Worm (Caenorhabditis elegans): ENCODE measurements around the gene scav-4.

scav-4 gene

ce11 chrX:12981393-12981792 is at the start of gene scav-4:
Gene scav-4, plus strand, starts transcription at chrX:12981775.
- TF ChIP-seq dao-5 (tag; optimal IDR thresholded peaks at IDR 0.05) (no peak), him-1 (tag; optimal IDR thresholded peaks at IDR 0.05) (no peak), W03F9.2 (tag; optimal IDR thresholded peaks at IDR 0.05) (no peak)

- TF ChIP-seq dao-5 (tag; optimal IDR thresholded peaks at IDR 0.05) (no peak), W03F9.2 (tag; optimal IDR thresholded peaks at IDR 0.05) (no peak), him-1 (tag; optimal IDR thresholded peaks at IDR 0.05) (no peak)
Observed at ce11 chrX:12934768-12935167, 46.8 kb upstream of the scav-4 start, which contains the start of gene gmap-1. Gene gmap-1, minus strand, starts transcription at chrX:12934978.

- TF ChIP-seq him-1 (tag; optimal IDR thresholded peaks at IDR 0.05) (no peak), dao-5 (tag; optimal IDR thresholded peaks at IDR 0.05) (no peak), W03F9.2 (tag; optimal IDR thresholded peaks at IDR 0.05) (no peak)
Observed at ce11 chrX:12935694-12936093, 45.9 kb upstream of the scav-4 start.

- TF ChIP-seq him-1 (tag; optimal IDR thresholded peaks at IDR 0.05) (no peak), W03F9.2 (tag; optimal IDR thresholded peaks at IDR 0.05) (no peak), dao-5 (tag; optimal IDR thresholded peaks at IDR 0.05) (no peak)
Observed at ce11 chrX:12937521-12937920, 44.1 kb upstream of the scav-4 start.

ce11 chrX:12940811-12941210 is 40.8 kb upstream of the scav-4 start, which contains the start of gene gmap-3:
Gene gmap-3, minus strand, starts transcription at chrX:12940958.
- TF ChIP-seq him-1 (tag; optimal IDR thresholded peaks at IDR 0.05) (no peak), dao-5 (tag; optimal IDR thresholded peaks at IDR 0.05) (no peak), W03F9.2 (tag; optimal IDR thresholded peaks at IDR 0.05) (no peak)

ce11 chrX:12942296-12942695 is 39.3 kb upstream of the scav-4 start:
- no peak for TF ChIP-seq W03F9.2 (tag; optimal IDR thresholded peaks at IDR 0.05)
- no peak for TF ChIP-seq dao-5 (tag; optimal IDR thresholded peaks at IDR 0.05)
- no peak for TF ChIP-seq him-1 (tag; optimal IDR thresholded peaks at IDR 0.05)

- no peak for TF ChIP-seq W03F9.2 (tag; optimal IDR thresholded peaks at IDR 0.05)
- TF ChIP-seq dao-5 (tag; optimal IDR thresholded peaks at IDR 0.05) = no peak
- TF ChIP-seq him-1 (tag; optimal IDR thresholded peaks at IDR 0.05) = no peak
Observed at ce11 chrX:12943166-12943565, 38.4 kb upstream of the scav-4 start, which contains the start of gene gmap-2. Gene gmap-2, minus strand, starts transcription at chrX:12943266.

ce11 chrX:12944661-12945060 is 36.9 kb upstream of the scav-4 start:
- TF ChIP-seq dao-5 (tag; optimal IDR thresholded peaks at IDR 0.05) = no peak
- no peak for TF ChIP-seq W03F9.2 (tag; optimal IDR thresholded peaks at IDR 0.05)
- no peak for TF ChIP-seq him-1 (tag; optimal IDR thresholded peaks at IDR 0.05)

ce11 chrX:12946533-12946932 is 35.0 kb upstream of the scav-4 start, which contains the start of gene C05E7.3:
Gene C05E7.3, minus strand, starts transcription at chrX:12946633.
- TF ChIP-seq him-1 (tag; optimal IDR thresholded peaks at IDR 0.05) (no peak), dao-5 (tag; optimal IDR thresholded peaks at IDR 0.05) (no peak)

- TF ChIP-seq him-1 (tag; optimal IDR thresholded peaks at IDR 0.05) (no peak), W03F9.2 (tag; optimal IDR thresholded peaks at IDR 0.05) (no peak), dao-5 (tag; optimal IDR thresholded peaks at IDR 0.05) (no peak)
Observed at ce11 chrX:12951175-12951574, 30.4 kb upstream of the scav-4 start.

ce11 chrX:12958897-12959296 is 22.7 kb upstream of the scav-4 start:
- TF ChIP-seq dao-5 (tag; optimal IDR thresholded peaks at IDR 0.05) (no peak), him-1 (tag; optimal IDR thresholded peaks at IDR 0.05) (no peak), W03F9.2 (tag; optimal IDR thresholded peaks at IDR 0.05) (no peak)

ce11 chrX:12965163-12965562 is 16.4 kb upstream of the scav-4 start, which contains the start of gene frpr-2:
Gene frpr-2, plus strand, starts transcription at chrX:12965463.
- TF ChIP-seq dao-5 (tag; optimal IDR thresholded peaks at IDR 0.05) = no peak
- no peak for TF ChIP-seq him-1 (tag; optimal IDR thresholded peaks at IDR 0.05)
- TF ChIP-seq W03F9.2 (tag; optimal IDR thresholded peaks at IDR 0.05) = no peak

ce11 chrX:12975595-12976089 is 5.9 kb upstream of the scav-4 start, which contains the start of gene ppk-3:
Gene ppk-3, minus strand, starts transcription at chrX:12975645.
- TF ChIP-seq him-1 (tag; optimal IDR thresholded peaks at IDR 0.05) = no peak
- peak; percentile 64 for TF ChIP-seq W03F9.2 (tag; optimal IDR thresholded peaks at IDR 0.05)

- no peak for TF ChIP-seq dao-5 (tag; optimal IDR thresholded peaks at IDR 0.05)
- no peak for TF ChIP-seq W03F9.2 (tag; optimal IDR thresholded peaks at IDR 0.05)
- no peak for TF ChIP-seq him-1 (tag; optimal IDR thresholded peaks at IDR 0.05)
Observed at ce11 chrX:12976774-12977173, 4.8 kb upstream of the scav-4 start, which contains the start of the genes F11C1.4 and F11C1.10. Gene F11C1.4, plus strand, starts transcription at chrX:12977074. Gene F11C1.10, plus strand, starts transcription at chrX:12977082.

ce11 chrX:12977451-12977850 is 4.1 kb upstream of the scav-4 start, which contains the start of gene F11C1.9:
Gene F11C1.9, minus strand, starts transcription at chrX:12977551.
- no peak for TF ChIP-seq dao-5 (tag; optimal IDR thresholded peaks at IDR 0.05)
- no peak for TF ChIP-seq W03F9.2 (tag; optimal IDR thresholded peaks at IDR 0.05)
- no peak for TF ChIP-seq him-1 (tag; optimal IDR thresholded peaks at IDR 0.05)

Measured in whole organism, L4/young adult.